Worm (Caenorhabditis elegans): ENCODE results near the gene dmd-7.

dmd-7 gene

DNA sequence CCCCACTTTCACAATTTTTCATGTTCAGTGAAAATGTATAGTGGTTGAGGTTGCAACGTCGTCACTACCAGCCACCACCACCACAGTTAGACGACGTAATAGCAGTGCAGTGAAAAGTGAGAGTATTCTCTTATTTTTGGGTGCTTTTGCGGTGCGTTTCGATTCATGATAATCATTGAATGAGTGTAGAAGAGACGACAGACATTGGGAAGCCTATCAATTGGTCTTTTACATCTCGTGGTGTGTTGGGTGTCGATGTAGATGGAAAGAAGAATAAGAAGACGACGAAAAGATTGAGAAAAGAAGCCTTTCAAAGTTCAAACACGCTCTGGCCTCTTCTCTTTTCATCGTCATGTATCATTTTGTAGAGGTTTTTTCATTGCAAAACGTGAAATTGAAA, 6.9 kb upstream of the dmd-7 start:
- TF ChIP-seq nhr-129 (tag; optimal IDR thresholded peaks at IDR 0.05): peak; percentile 56
- TF ChIP-seq ztf-1 (GFP tag; conservative IDR thresholded peaks at IDR 0.05): no peak
- peak; percentile 97 for TF ChIP-seq sma-9 (GFP tag; optimal IDR thresholded peaks at IDR 0.05)
- no peak for TF ChIP-seq sma-9 (tag; optimal IDR thresholded peaks at IDR 0.05)
- TF ChIP-seq ceh-82 (tag; optimal IDR thresholded peaks at IDR 0.05): no peak
- no peak for TF ChIP-seq nhr-23 (tag; optimal IDR thresholded peaks at IDR 0.05)
- no peak for TF ChIP-seq ceh-16 (tag; optimal IDR thresholded peaks at IDR 0.05)
- TF ChIP-seq sma-3 (GFP tag; optimal IDR thresholded peaks at IDR 0.05): peak; percentile 37
- TF ChIP-seq C34F6.9 (tag; optimal IDR thresholded peaks at IDR 0.05): no peak
- TF ChIP-seq nhr-6 (tag; optimal IDR thresholded peaks at IDR 0.05): no peak
- TF ChIP-seq aly-2 (tag; optimal IDR thresholded peaks at IDR 0.05): no peak
- TF ChIP-seq peb-1 (tag; optimal IDR thresholded peaks at IDR 0.05): no peak
- peak; percentile 92 for TF ChIP-seq blmp-1 (tag; optimal IDR thresholded peaks at IDR 0.05; ENCODE audit: insufficient read depth)
- no peak for TF ChIP-seq nhr-10 (tag; optimal IDR thresholded peaks at IDR 0.05)
- TF ChIP-seq unc-62 (GFP tag; optimal IDR thresholded peaks at IDR 0.05): no peak
- TF ChIP-seq unc-39 (tag; optimal IDR thresholded peaks at IDR 0.05): no peak
- TF ChIP-seq dmd-4 (tag; optimal IDR thresholded peaks at IDR 0.05): no peak
- peak; percentile 42 to 72 for TF ChIP-seq mdl-1 (tag; optimal IDR thresholded peaks at IDR 0.05)
- no peak for TF ChIP-seq ZK546.5 (tag; optimal IDR thresholded peaks at IDR 0.05)
- TF ChIP-seq alr-1 (tag; optimal IDR thresholded peaks at IDR 0.05): no peak
- TF ChIP-seq nhr-25 (tag; optimal IDR thresholded peaks at IDR 0.05): peak; percentile 87
- no peak for TF ChIP-seq nhr-77 (tag; optimal IDR thresholded peaks at IDR 0.05)
- TF ChIP-seq fos-1 (tag; optimal IDR thresholded peaks at IDR 0.05): peak; percentile 56
- TF ChIP-seq lin-11 (tag; optimal IDR thresholded peaks at IDR 0.05): no peak
- TF ChIP-seq mab-5 (tag; optimal IDR thresholded peaks at IDR 0.05): no peak
- TF ChIP-seq crh-2 (tag; optimal IDR thresholded peaks at IDR 0.05): peak; percentile 56
- peak in 1 of 2 experiments; percentile 23 for TF ChIP-seq lsy-2 (tag; optimal IDR thresholded peaks at IDR 0.05)
- no peak for TF ChIP-seq nhr-237 (tag; optimal IDR thresholded peaks at IDR 0.05)
- TF ChIP-seq ztf-11 (tag; optimal IDR thresholded peaks at IDR 0.05): no peak
- no peak for TF ChIP-seq nhr-11 (tag; optimal IDR thresholded peaks at IDR 0.05)
- peak; percentile 20 for TF ChIP-seq gmeb-1 (tag; optimal IDR thresholded peaks at IDR 0.05)
- no peak for TF ChIP-seq skn-1 (tag; optimal IDR thresholded peaks at IDR 0.05)
- TF ChIP-seq lin-39 (tag; optimal IDR thresholded peaks at IDR 0.05): no peak
- TF ChIP-seq elt-3 (tag; optimal IDR thresholded peaks at IDR 0.05): no peak
- no peak for TF ChIP-seq ztf-4 (tag; optimal IDR thresholded peaks at IDR 0.05)
- no peak for TF ChIP-seq Y55F3AM.14 (GFP tag; optimal IDR thresholded peaks at IDR 0.05)
- TF ChIP-seq nhr-21 (tag; optimal IDR thresholded peaks at IDR 0.05): peak; percentile 72
- no peak for TF ChIP-seq unc-55 (GFP tag; optimal IDR thresholded peaks at IDR 0.05)
- no peak for TF ChIP-seq elt-1 (tag; optimal IDR thresholded peaks at IDR 0.05)

- TF ChIP-seq nhr-6 (tag; optimal IDR thresholded peaks at IDR 0.05) (peak; percentile 15), unc-39 (tag; optimal IDR thresholded peaks at IDR 0.05) (no peak), elt-1 (tag; optimal IDR thresholded peaks at IDR 0.05) (no peak), unc-55 (GFP tag; optimal IDR thresholded peaks at IDR 0.05) (no peak), sma-9 (GFP tag; optimal IDR thresholded peaks at IDR 0.05) (peak; percentile 95), sma-9 (tag; optimal IDR thresholded peaks at IDR 0.05) (no peak), elt-3 (tag; optimal IDR thresholded peaks at IDR 0.05) (no peak), nhr-25 (tag; optimal IDR thresholded peaks at IDR 0.05) (peak; percentile 76), F13H6.1 (tag; optimal IDR thresholded peaks at IDR 0.05) (peak; percentile 86), aly-2 (tag; optimal IDR thresholded peaks at IDR 0.05) (no peak), gmeb-1 (tag; optimal IDR thresholded peaks at IDR 0.05) (no peak), mab-5 (tag; optimal IDR thresholded peaks at IDR 0.05) (no peak), zag-1 (tag; optimal IDR thresholded peaks at IDR 0.05) (no peak), Y55F3AM.14 (GFP tag; optimal IDR thresholded peaks at IDR 0.05) (no peak), ceh-16 (tag; optimal IDR thresholded peaks at IDR 0.05) (no peak), ztf-4 (tag; optimal IDR thresholded peaks at IDR 0.05) (no peak), ztf-1 (GFP tag; conservative IDR thresholded peaks at IDR 0.05) (no peak), skn-1 (tag; optimal IDR thresholded peaks at IDR 0.05) (no peak), ZK546.5 (tag; optimal IDR thresholded peaks at IDR 0.05) (no peak), unc-62 (GFP tag; optimal IDR thresholded peaks at IDR 0.05) (no peak), mdl-1 (tag; optimal IDR thresholded peaks at IDR 0.05) (peak in 1 of 2 experiments; percentile 28), nhr-129 (tag; optimal IDR thresholded peaks at IDR 0.05) (peak; percentile 82), nhr-11 (tag; optimal IDR thresholded peaks at IDR 0.05) (no peak), dmd-4 (tag; optimal IDR thresholded peaks at IDR 0.05) (no peak), lin-39 (tag; optimal IDR thresholded peaks at IDR 0.05) (no peak), nhr-77 (tag; optimal IDR thresholded peaks at IDR 0.05) (no peak), ceh-82 (tag; optimal IDR thresholded peaks at IDR 0.05) (no peak), fos-1 (tag; optimal IDR thresholded peaks at IDR 0.05) (no peak), blmp-1 (tag; optimal IDR thresholded peaks at IDR 0.05; ENCODE audit: insufficient read depth) (peak; percentile 10), nhr-12 (tag; optimal IDR thresholded peaks at IDR 0.05) (no peak), snpc-4 (tag; optimal IDR thresholded peaks at IDR 0.05) (no peak), nhr-10 (tag; optimal IDR thresholded peaks at IDR 0.05) (no peak), C34F6.9 (tag; optimal IDR thresholded peaks at IDR 0.05) (no peak), nhr-23 (tag; optimal IDR thresholded peaks at IDR 0.05) (no peak), R02D3.7 (tag; optimal IDR thresholded peaks at IDR 0.05) (no peak), lsy-2 (tag; optimal IDR thresholded peaks at IDR 0.05) (peak in 1 of 2 experiments; percentile 9), sma-3 (GFP tag; optimal IDR thresholded peaks at IDR 0.05) (peak; percentile 18), nhr-21 (tag; optimal IDR thresholded peaks at IDR 0.05) (no peak), peb-1 (tag; optimal IDR thresholded peaks at IDR 0.05) (no peak), alr-1 (tag; optimal IDR thresholded peaks at IDR 0.05) (no peak), lin-11 (tag; optimal IDR thresholded peaks at IDR 0.05) (no peak), nhr-237 (tag; optimal IDR thresholded peaks at IDR 0.05) (no peak), sem-4 (tag; optimal IDR thresholded peaks at IDR 0.05) (peak; percentile 9), mbf-1 (tag; optimal IDR thresholded peaks at IDR 0.05) (no peak), lin-13 (GFP tag; optimal IDR thresholded peaks at IDR 0.05) (no peak), crh-2 (tag; optimal IDR thresholded peaks at IDR 0.05) (no peak)
Measured at ce11 chrV:6240735-6241134, 6.0 kb upstream of the dmd-7 start.

Data from whole organism, L2 larva.